Worm (Caenorhabditis elegans) whole organism, mixed stage, embryonic: ENCODE measurements around the gene F54H12.10.

Experiments used
- ceh-39 ChIP-seq: fragments of 150-350 bp; optimal IDR thresholded peaks from 2 replicates; lab custom pipeline; 2014; ENCODE audit warnings: missing biosample characterization, missing genetic modification characterization
- ces-1 ChIP-seq: fragments of 150-350 bp; optimal IDR thresholded peaks from 2 replicates; lab custom pipeline; 2014; ENCODE audit warnings: missing biosample characterization, missing genetic modification reagents, missing genetic modification characterization
- drap-1 ChIP-seq: fragments of 200-800 bp; sonication (Bioruptor generic); optimal IDR thresholded peaks from 3 replicates; lab custom pipeline; 2018; ENCODE audit warnings: mild to moderate bottlenecking, missing genetic modification characterization, missing compliant biosample characterization
- elt-3 ChIP-seq: fragments of 150-350 bp; optimal IDR thresholded peaks from 2 replicates; lab custom pipeline; 2014; ENCODE audit warnings: missing biosample characterization, missing genetic modification characterization
- hlh-1 ChIP-seq: fragments of 150-350 bp; optimal IDR thresholded peaks from 2 replicates; lab custom pipeline; 2014; ENCODE audit warnings: missing biosample characterization, missing genetic modification reagents, missing genetic modification characterization
- lin-32 ChIP-seq: fragments of 200-800 bp; sonication (Bioruptor generic); optimal IDR thresholded peaks from 2 replicates; lab custom pipeline; 2018; ENCODE audit warnings: mild to moderate bottlenecking, missing genetic modification characterization, missing compliant biosample characterization
- nhr-12 ChIP-seq: fragments of 150-350 bp; optimal IDR thresholded peaks from 2 replicates; lab custom pipeline; 2014; ENCODE audit warnings: missing biosample characterization, missing genetic modification characterization
- unc-120 ChIP-seq: sonication (generic microtip); optimal IDR thresholded peaks from 2 replicates; lab custom pipeline; 2017; ENCODE audit warnings: missing genetic modification characterization, missing compliant biosample characterization; ENCODE audit not compliant: poor library complexity, severe bottlenecking
- unc-39 ChIP-seq: fragments of 150-350 bp; optimal IDR thresholded peaks from 2 replicates; lab custom pipeline; 2014; ENCODE audit warnings: missing biosample characterization, missing genetic modification characterization

Gene F54H12.10

ce11 chrIII:7909263-7909662 is 49.5 kb downstream of the F54H12.10 start, which contains the start of gene ZK688.1:
ZK688.1 (plus strand) TSS chrIII:7909563.
- no peak for TF ChIP-seq unc-39 (tag; lab: Kevin White, UChicago)
- no peak for TF ChIP-seq hlh-1 (tag; lab: Kevin White, UChicago)
- TF ChIP-seq nhr-12, result no peak
- no peak for TF ChIP-seq ceh-39
- no peak for TF ChIP-seq ces-1 (GFP tag; lab: Kevin White, UChicago)
- no peak for TF ChIP-seq elt-3 (tag; lab: Kevin White, UChicago)
- TF ChIP-seq lin-32, result no peak
- no peak for TF ChIP-seq drap-1
- TF ChIP-seq unc-120, result no peak
